Worm (Caenorhabditis elegans) whole organism, L1 larva: ENCODE data around the gene kle-2.
A peak's percentile ranks its signal among the peaks of the same experiment; 100 is the strongest.

ENCODE experiments used
- Y116A8C.19 ChIP-seq: sonication (generic microtip); optimal IDR thresholded peaks from 2 replicates; lab custom pipeline; 2016; ENCODE audit warnings: missing compliant biosample characterization, missing genetic modification characterization, borderline replicate concordance
- aha-1 ChIP-seq: fragments of 150-350 bp; optimal IDR thresholded peaks from 2 replicates; lab custom pipeline; 2014; ENCODE audit warnings: missing biosample characterization, missing genetic modification characterization
- aly-2 ChIP-seq: fragments of 150-350 bp; optimal IDR thresholded peaks from 2 replicates; lab custom pipeline; 2014; ENCODE audit warnings: missing biosample characterization, missing genetic modification characterization
- ama-1 ChIP-seq: fragments of 150-350 bp; optimal IDR thresholded peaks from 2 replicates; lab custom pipeline; 2014
- blmp-1 ChIP-seq: fragments of 150-350 bp; optimal IDR thresholded peaks from 2 replicates; lab custom pipeline; 2014; ENCODE audit warnings: missing biosample characterization, missing genetic modification characterization
- ceh-8 ChIP-seq: fragments of 200-800 bp; sonication (Bioruptor generic); optimal IDR thresholded peaks from 2 replicates; lab custom pipeline; 2018; ENCODE audit warnings: mild to moderate bottlenecking, missing genetic modification characterization, moderate library complexity, missing compliant biosample characterization
- ces-1 ChIP-seq: fragments of 150-350 bp; optimal IDR thresholded peaks from 2 replicates; lab custom pipeline; 2014; ENCODE audit warnings: missing biosample characterization, missing genetic modification reagents, missing genetic modification characterization
- dpl-1 ChIP-seq, 3 experiments: fragments of 150-350 bp in 2 of 3; sonication (generic microtip) in 1 of 3; optimal IDR thresholded peaks; 2 replicates each; lab custom pipeline; 2014 to 2017; ENCODE audit warnings: missing biosample characterization in 3 of 3, missing genetic modification characterization in 3 of 3, missing genetic modification reagents in 3 of 3
- dsc-1 ChIP-seq: sonication (generic microtip); optimal IDR thresholded peaks from 2 replicates; lab custom pipeline; 2016; ENCODE audit warnings: mild to moderate bottlenecking, missing genetic modification characterization, missing compliant biosample characterization
- efl-1 ChIP-seq, 4 experiments: fragments of 150-350 bp; optimal IDR thresholded peaks in 3 of 4; peaks in 1 of 4; 1 replicate in 1 of 4; 2 replicates in 3 of 4; lab custom pipeline; 2014; ENCODE audit warnings: missing biosample characterization in 2 of 4, missing genetic modification characterization in 2 of 4, missing genetic modification reagents in 2 of 4
- efl-3 ChIP-seq: fragments of 200-800 bp; sonication (Bioruptor generic); optimal IDR thresholded peaks from 2 replicates; lab custom pipeline; 2018; ENCODE audit warnings: mild to moderate bottlenecking, missing genetic modification characterization, missing compliant biosample characterization
- egl-27 ChIP-seq, 2 experiments: fragments of 150-350 bp in 1 of 2; sonication (generic microtip); optimal IDR thresholded peaks; 3 replicates each; lab custom pipeline; 2017 to 2018; ENCODE audit warnings: missing biosample characterization in 2 of 2, missing genetic modification characterization in 2 of 2, missing genetic modification reagents in 2 of 2
- fkh-10 ChIP-seq: sonication (generic microtip); optimal IDR thresholded peaks from 2 replicates; lab custom pipeline; 2017; ENCODE audit warnings: missing biosample characterization, missing genetic modification reagents, missing genetic modification characterization
- fkh-4 ChIP-seq: sonication (generic microtip); optimal IDR thresholded peaks from 2 replicates; lab custom pipeline; 2016; ENCODE audit warnings: missing compliant biosample characterization, missing genetic modification characterization, borderline replicate concordance
- hpl-2 ChIP-seq: fragments of 150-350 bp; optimal IDR thresholded peaks from 2 replicates; lab custom pipeline; 2014; ENCODE audit warnings: missing biosample characterization, missing genetic modification reagents, missing genetic modification characterization
- irx-1 ChIP-seq: sonication (generic microtip); optimal IDR thresholded peaks from 2 replicates; lab custom pipeline; 2016; ENCODE audit warnings: missing genetic modification characterization, missing compliant biosample characterization
- lin-13 ChIP-seq: fragments of 150-350 bp; optimal IDR thresholded peaks from 2 replicates; lab custom pipeline; 2014; ENCODE audit warnings: missing biosample characterization, missing genetic modification reagents, missing genetic modification characterization
- lin-14 ChIP-seq: fragments of 200-800 bp; sonication (Bioruptor generic); optimal IDR thresholded peaks from 2 replicates; lab custom pipeline; 2018; ENCODE audit warnings: mild to moderate bottlenecking, missing genetic modification characterization, moderate library complexity, missing compliant biosample characterization
- lin-35 ChIP-seq, 2 experiments: fragments of 150-350 bp; optimal IDR thresholded peaks; 2 replicates each; lab custom pipeline; 2014; ENCODE audit warnings: missing biosample characterization in 2 of 2, missing genetic modification characterization in 2 of 2, missing genetic modification reagents in 2 of 2
- lin-39 ChIP-seq: fragments of 150-350 bp; optimal IDR thresholded peaks from 2 replicates; lab custom pipeline; 2014; ENCODE audit warnings: missing biosample characterization, missing genetic modification reagents, missing genetic modification characterization
- lsy-2 ChIP-seq, 2 experiments: fragments of 150-350 bp; optimal IDR thresholded peaks; 2 replicates each; lab custom pipeline; 2014; ENCODE audit warnings: missing biosample characterization in 2 of 2, missing genetic modification characterization in 2 of 2
- nhr-12 ChIP-seq: sonication (generic microtip); optimal IDR thresholded peaks from 2 replicates; lab custom pipeline; 2017; ENCODE audit warnings: missing biosample characterization, missing genetic modification characterization
- nhr-237 ChIP-seq: fragments of 150-350 bp; optimal IDR thresholded peaks from 2 replicates; lab custom pipeline; 2014; ENCODE audit warnings: missing biosample characterization, missing genetic modification characterization
- nhr-28 ChIP-seq: fragments of 150-350 bp; optimal IDR thresholded peaks from 2 replicates; lab custom pipeline; 2014; ENCODE audit warnings: missing biosample characterization, missing genetic modification characterization
- nhr-47 ChIP-seq: sonication (generic microtip); optimal IDR thresholded peaks from 2 replicates; lab custom pipeline; 2016; ENCODE audit warnings: mild to moderate bottlenecking, missing genetic modification characterization, moderate library complexity, missing compliant biosample characterization
- nhr-77 ChIP-seq: fragments of 150-350 bp; optimal IDR thresholded peaks from 2 replicates; lab custom pipeline; 2014; ENCODE audit warnings: missing biosample characterization, missing genetic modification characterization
- nhr-85 ChIP-seq: sonication (generic microtip); peaks from one replicate; lab custom pipeline; 2016; ENCODE audit warnings: missing genetic modification characterization, inconsistent platforms, missing compliant biosample characterization
- nhr-90 ChIP-seq: sonication (generic microtip); optimal IDR thresholded peaks from 2 replicates; lab custom pipeline; 2016; ENCODE audit warnings: mild to moderate bottlenecking, missing genetic modification characterization, missing compliant biosample characterization; ENCODE audit not compliant: poor library complexity
- pax-3 ChIP-seq: fragments of 200-800 bp; sonication (Bioruptor generic); optimal IDR thresholded peaks from 2 replicates; lab custom pipeline; 2018; ENCODE audit warnings: mild to moderate bottlenecking, missing genetic modification characterization, moderate library complexity, missing compliant biosample characterization
- skn-1 ChIP-seq: fragments of 150-350 bp; optimal IDR thresholded peaks from 2 replicates; lab custom pipeline; 2014; ENCODE audit warnings: missing biosample characterization, missing genetic modification characterization
- snu-23 ChIP-seq: sonication (generic microtip); optimal IDR thresholded peaks from 2 replicates; lab custom pipeline; 2016; ENCODE audit warnings: missing genetic modification characterization, missing compliant biosample characterization
- sptf-1 ChIP-seq: fragments of 150-350 bp; optimal IDR thresholded peaks from 2 replicates; lab custom pipeline; 2014; ENCODE audit warnings: missing biosample characterization, missing genetic modification characterization
- swsn-7 ChIP-seq: sonication (generic microtip); optimal IDR thresholded peaks from 2 replicates; lab custom pipeline; 2016; ENCODE audit warnings: missing genetic modification characterization, missing compliant biosample characterization
- tlp-1 ChIP-seq: fragments of 150-350 bp; optimal IDR thresholded peaks from 2 replicates; lab custom pipeline; 2014; ENCODE audit warnings: missing biosample characterization, missing genetic modification characterization
- unc-130 ChIP-seq: fragments of 150-350 bp; optimal IDR thresholded peaks from 2 replicates; lab custom pipeline; 2017; ENCODE audit warnings: missing biosample characterization, missing genetic modification characterization, inconsistent platforms
- unc-30 ChIP-seq: sonication (generic microtip); optimal IDR thresholded peaks from 2 replicates; lab custom pipeline; 2017; ENCODE audit warnings: missing biosample characterization, missing genetic modification characterization
- unc-86 ChIP-seq: sonication (generic microtip); optimal IDR thresholded peaks from 2 replicates; lab custom pipeline; 2016; ENCODE audit warnings: missing genetic modification characterization, missing compliant biosample characterization
- unc-98 ChIP-seq: fragments of 200-800 bp; sonication (Bioruptor generic); IDR thresholded peaks from 2 replicates; pipeline ENCODE4 v1.3.6; 2022; ENCODE audit warnings: missing genetic modification characterization, missing compliant biosample characterization
- vab-15 ChIP-seq: sonication (generic microtip); optimal IDR thresholded peaks from 2 replicates; lab custom pipeline; 2017; ENCODE audit warnings: missing genotype, mild to moderate bottlenecking, missing genetic modification characterization, missing compliant biosample characterization
- zag-1 ChIP-seq: fragments of 150-350 bp; optimal IDR thresholded peaks from 2 replicates; lab custom pipeline; 2014; ENCODE audit warnings: missing biosample characterization, missing genetic modification characterization
- zip-4 ChIP-seq: fragments of 200-800 bp; sonication (Bioruptor generic); optimal IDR thresholded peaks from 2 replicates; lab custom pipeline; 2018; ENCODE audit warnings: mild to moderate bottlenecking, missing genetic modification characterization, moderate library complexity, missing compliant biosample characterization
- ztf-11 ChIP-seq, 2 experiments: sonication (generic microtip); optimal IDR thresholded peaks; 2 replicates each; lab custom pipeline; 2016 to 2017; ENCODE audit warnings: missing genetic modification characterization in 2 of 2, missing biosample characterization in 1 of 2, missing compliant biosample characterization in 1 of 2
- ztf-4 ChIP-seq: fragments of 150-350 bp; optimal IDR thresholded peaks from 2 replicates; lab custom pipeline; 2014; ENCODE audit warnings: missing biosample characterization, missing genetic modification characterization

kle-2 gene

DNA sequence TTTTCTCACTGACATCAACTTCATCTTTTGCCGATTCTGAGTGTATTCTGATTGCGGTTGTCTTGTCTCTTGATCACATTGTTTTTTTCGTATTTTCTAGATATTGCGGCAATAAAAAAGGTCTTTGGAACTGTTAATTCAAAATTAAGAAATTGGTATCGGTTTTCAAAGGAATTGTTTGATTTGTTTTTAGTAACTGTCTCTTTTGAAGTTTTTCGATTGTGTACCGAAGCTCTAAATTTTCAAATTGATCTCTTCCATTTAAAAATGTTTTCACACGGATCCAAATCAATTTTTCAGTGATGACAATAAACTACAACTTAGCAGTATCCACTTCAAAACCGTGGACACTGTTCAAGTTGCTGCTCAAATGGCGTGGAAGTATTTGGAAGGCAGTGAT is 40.8 kb upstream of the kle-2 start, which contains the start of gene best-24:
best-24 (plus strand) TSS at position 301 of the 400 bp plus-strand sequence.
- no peak for TF ChIP-seq aha-1 (tag; lab: Kevin White, UChicago)
- TF ChIP-seq lin-39 (tag; lab: Kevin White, UChicago), result no peak
- TF ChIP-seq sptf-1 (tag; lab: Kevin White, UChicago), result no peak
- TF ChIP-seq nhr-47, result no peak
- no peak for TF ChIP-seq Y116A8C.19 (tag; lab: Kevin White, UChicago)
- no peak for TF ChIP-seq aly-2 (tag; lab: Kevin White, UChicago)
- TF ChIP-seq blmp-1, result peak; percentile 23
- no peak for TF ChIP-seq hpl-2 (GFP tag; lab: Kevin White, UChicago)
- TF ChIP-seq fkh-4 (tag; lab: Kevin White, UChicago), result no peak
- TF ChIP-seq unc-130, result no peak
- no peak for TF ChIP-seq nhr-12 (tag; lab: Kevin White, UChicago)
- TF ChIP-seq nhr-90, result no peak
- TF ChIP-seq ztf-4, result no peak
- no peak for TF ChIP-seq efl-1 (optimal IDR thresholded peaks at IDR 0.05; lab: Kevin White, UChicago)
- peak in 1 of 2 experiments; percentile 87 for TF ChIP-seq efl-1 (GFP tag; optimal IDR thresholded peaks at IDR 0.05 in 1 of 2; lab: Kevin White, UChicago)
- TF ChIP-seq nhr-77 (tag; lab: Kevin White, UChicago), result no peak
- TF ChIP-seq ces-1 (GFP tag; lab: Kevin White, UChicago), result no peak
- no peak for TF ChIP-seq skn-1 (tag; lab: Kevin White, UChicago)
- TF ChIP-seq unc-86 (tag; lab: Kevin White, UChicago), result no peak
- TF ChIP-seq nhr-28, result no peak
- no peak for TF ChIP-seq lsy-2 (tag; optimal IDR thresholded peaks at IDR 0.05; lab: Kevin White, UChicago)
- no peak for TF ChIP-seq zag-1 (tag; lab: Kevin White, UChicago)
- no peak for TF ChIP-seq fkh-10 (GFP tag; lab: Kevin White, UChicago)
- TF ChIP-seq lin-14 (GFP tag; lab: Kevin White, UChicago), result peak; percentile 17
- TF ChIP-seq efl-3 (GFP tag; lab: Kevin White, UChicago), result no peak
- TF ChIP-seq unc-98 (GFP tag; lab: Robert Waterston, UW), result no peak
- TF ChIP-seq snu-23 (GFP tag; lab: Kevin White, UChicago), result peak; percentile 18
- no peak for TF ChIP-seq swsn-7 (tag; lab: Kevin White, UChicago)
- TF ChIP-seq ama-1 (lab: Kevin White, UChicago), result no peak
- no peak for TF ChIP-seq unc-30 (tag; lab: Kevin White, UChicago)
- no peak for TF ChIP-seq zip-4 (GFP tag; lab: Kevin White, UChicago)
- TF ChIP-seq pax-3 (tag; lab: Kevin White, UChicago), result no peak
- no peak for TF ChIP-seq tlp-1 (tag; lab: Kevin White, UChicago)
- no peak for TF ChIP-seq irx-1
- TF ChIP-seq egl-27 (tag; optimal IDR thresholded peaks at IDR 0.05; lab: Kevin White, UChicago), result no peak
- TF ChIP-seq dpl-1 (GFP tag; optimal IDR thresholded peaks at IDR 0.05; lab: Kevin White, UChicago), result no peak
- no peak for TF ChIP-seq nhr-85
- peak in 1 of 2 experiments; percentile 10 for TF ChIP-seq lin-35 (GFP tag; optimal IDR thresholded peaks at IDR 0.05; lab: Kevin White, UChicago)
- TF ChIP-seq, all 84 proteins: peak for 5

DNA sequence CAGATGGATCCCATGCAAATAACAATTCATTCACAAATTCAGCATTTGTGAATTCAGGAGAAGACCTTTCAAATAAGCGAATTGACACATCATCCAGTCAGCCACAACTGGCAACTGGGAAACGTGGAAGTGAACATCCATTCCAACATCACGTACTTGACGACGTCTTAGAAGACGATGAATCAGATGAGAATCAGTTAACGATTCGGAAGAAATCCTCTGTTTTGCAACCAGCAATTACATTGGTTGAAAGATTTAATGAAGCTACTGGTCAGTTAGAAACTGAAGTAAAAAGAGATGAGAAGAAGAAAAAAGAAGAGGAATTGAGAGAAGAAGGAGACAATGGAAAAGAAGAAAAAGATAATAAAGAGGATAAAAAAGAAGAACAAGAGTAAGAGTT is 38.1 kb upstream of the kle-2 start:
- no peak for TF ChIP-seq ces-1 (GFP tag; lab: Kevin White, UChicago)
- TF ChIP-seq ztf-11 (tag; optimal IDR thresholded peaks at IDR 0.05; lab: Kevin White, UChicago), result no peak
- no peak for TF ChIP-seq unc-98 (GFP tag; lab: Robert Waterston, UW)
- no peak for TF ChIP-seq vab-15 (tag; lab: Kevin White, UChicago)
- TF ChIP-seq ama-1 (lab: Kevin White, UChicago), result no peak
- no peak for TF ChIP-seq lin-13 (GFP tag; lab: Kevin White, UChicago)
- no peak for TF ChIP-seq unc-30 (tag; lab: Kevin White, UChicago)
- TF ChIP-seq pax-3 (tag; lab: Kevin White, UChicago), result no peak
- no peak for TF ChIP-seq nhr-237
- TF ChIP-seq nhr-28, result no peak
- TF ChIP-seq ceh-8 (GFP tag; lab: Kevin White, UChicago), result no peak
- no peak for TF ChIP-seq dsc-1 (tag; lab: Kevin White, UChicago)
- TF ChIP-seq, all 84 proteins: peak for 0
